Worm (Caenorhabditis elegans): Measurements from ENCODE around the gene C25F9.8.
A peak's percentile ranks its signal among the peaks of the same experiment; 100 is the strongest.

C25F9.8 gene

DNA sequence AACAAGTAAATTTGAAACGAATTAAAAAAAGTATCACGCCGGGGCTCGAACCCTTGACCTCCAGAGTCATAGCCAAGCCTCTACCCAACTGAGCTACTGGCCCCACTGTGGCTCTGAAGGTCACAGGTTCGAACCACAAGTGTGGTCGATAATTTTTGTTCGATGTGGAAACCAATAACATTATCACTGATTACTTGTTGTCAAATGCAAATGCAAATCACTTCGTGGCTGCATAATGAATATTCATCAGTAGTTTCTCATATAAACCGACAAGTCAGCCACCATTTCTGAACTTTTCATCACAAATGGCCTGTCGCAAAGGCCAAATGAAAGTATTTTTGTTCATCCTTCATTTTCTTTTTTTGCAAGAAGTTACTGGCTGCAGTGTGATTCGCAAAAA, at the start of gene C25F9.8:
C25F9.8 (plus strand) TSS at position 301 of the 400 bp plus-strand sequence.
- TF ChIP-seq klf-2 (GFP tag; conservative IDR thresholded peaks at IDR 0.05) (no peak), cog-1 (tag; optimal IDR thresholded peaks at IDR 0.05) (no peak), tab-1 (GFP tag; IDR thresholded peaks at IDR 0.05) (no peak), med-1 (GFP tag; optimal IDR thresholded peaks at IDR 0.05; ENCODE audit: insufficient read depth) (no peak), T22C8.4 (GFP tag; IDR thresholded peaks at IDR 0.05) (no peak), flt-1 (GFP tag; IDR thresholded peaks at IDR 0.05) (no peak), ztf-29 (GFP tag; IDR thresholded peaks at IDR 0.05) (no peak), ref-1 (GFP tag; conservative IDR thresholded peaks at IDR 0.05) (no peak), ztf-23 (GFP tag; IDR thresholded peaks at IDR 0.05) (no peak)

DNA sequence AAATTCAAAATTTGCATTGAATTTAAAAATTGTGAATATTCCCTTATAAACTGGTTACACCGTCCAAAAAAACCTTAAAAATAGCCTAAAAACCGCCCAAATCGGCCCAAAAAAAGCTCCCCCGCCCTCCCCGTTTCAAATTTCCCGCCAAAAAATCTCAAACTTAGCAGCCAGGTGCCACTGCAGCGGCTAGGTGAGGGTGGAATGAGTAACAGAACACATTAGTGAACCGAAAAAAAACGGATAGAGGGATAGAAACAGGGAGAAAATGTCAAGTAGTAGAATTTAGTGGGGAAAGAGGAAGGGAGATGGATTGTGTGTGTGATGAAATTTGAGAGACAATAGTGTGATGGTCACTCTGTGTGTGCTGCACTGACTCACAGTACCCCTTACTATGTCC, 42.9 kb upstream of the C25F9.8 start:
- TF ChIP-seq klf-2 (GFP tag; conservative IDR thresholded peaks at IDR 0.05) (no peak), tab-1 (GFP tag; IDR thresholded peaks at IDR 0.05) (no peak), ref-1 (GFP tag; conservative IDR thresholded peaks at IDR 0.05) (no peak), ztf-23 (GFP tag; IDR thresholded peaks at IDR 0.05) (no peak), cog-1 (tag; optimal IDR thresholded peaks at IDR 0.05) (no peak), ztf-29 (GFP tag; IDR thresholded peaks at IDR 0.05) (no peak), flt-1 (GFP tag; IDR thresholded peaks at IDR 0.05) (no peak), med-1 (GFP tag; optimal IDR thresholded peaks at IDR 0.05; ENCODE audit: insufficient read depth) (no peak), T22C8.4 (GFP tag; IDR thresholded peaks at IDR 0.05) (no peak)

DNA sequence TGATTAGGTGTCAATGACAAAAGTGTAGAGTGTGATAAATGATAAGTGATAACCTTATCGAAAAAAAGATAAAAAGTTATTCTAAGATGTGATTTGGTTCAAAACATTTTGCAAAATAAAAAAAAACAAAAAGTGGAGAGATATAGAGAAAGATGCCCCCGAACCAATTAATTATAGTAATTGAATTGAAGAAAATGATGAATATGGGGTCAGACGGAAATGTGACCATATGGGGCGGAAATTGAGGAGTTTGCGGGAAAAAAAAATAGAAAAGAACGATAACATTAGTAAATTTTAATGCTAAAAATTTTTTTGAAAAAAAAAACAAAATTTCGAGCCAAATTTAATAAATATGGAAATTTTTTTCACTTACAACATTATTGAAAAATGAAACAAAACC, 40.3 kb upstream of the C25F9.8 start:
- TF ChIP-seq ref-1 (GFP tag; conservative IDR thresholded peaks at IDR 0.05) = no peak
- TF ChIP-seq ztf-23 (GFP tag; IDR thresholded peaks at IDR 0.05) = no peak
- TF ChIP-seq T22C8.4 (GFP tag; IDR thresholded peaks at IDR 0.05) = no peak
- TF ChIP-seq cog-1 (tag; optimal IDR thresholded peaks at IDR 0.05) = no peak
- no peak for TF ChIP-seq ztf-29 (GFP tag; IDR thresholded peaks at IDR 0.05)
- no peak for TF ChIP-seq flt-1 (GFP tag; IDR thresholded peaks at IDR 0.05)
- TF ChIP-seq med-1 (GFP tag; optimal IDR thresholded peaks at IDR 0.05; ENCODE audit: insufficient read depth) = no peak
- TF ChIP-seq klf-2 (GFP tag; conservative IDR thresholded peaks at IDR 0.05) = no peak
- TF ChIP-seq tab-1 (GFP tag; IDR thresholded peaks at IDR 0.05) = no peak

DNA sequence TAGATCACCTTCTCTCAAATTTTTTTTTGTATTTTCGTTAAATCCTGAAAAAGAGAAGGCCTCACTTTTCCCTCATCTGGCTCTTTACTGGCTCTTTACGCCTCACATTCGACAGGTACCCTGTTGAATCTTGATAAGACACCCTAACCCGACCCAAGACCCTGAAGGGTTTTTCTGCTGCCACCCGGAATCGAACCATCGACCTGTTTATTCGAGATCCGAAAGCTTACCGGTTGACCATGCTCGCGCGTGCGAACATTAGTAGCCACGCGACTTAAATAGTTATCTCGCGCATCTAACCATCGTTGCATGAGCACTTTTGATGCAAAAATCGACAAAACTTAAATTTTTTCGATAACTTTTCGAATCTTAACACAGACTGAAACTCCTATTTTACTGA, 39.6 kb upstream of the C25F9.8 start:
- TF ChIP-seq ztf-29 (GFP tag; IDR thresholded peaks at IDR 0.05) (no peak), med-1 (GFP tag; optimal IDR thresholded peaks at IDR 0.05; ENCODE audit: insufficient read depth) (no peak)

DNA sequence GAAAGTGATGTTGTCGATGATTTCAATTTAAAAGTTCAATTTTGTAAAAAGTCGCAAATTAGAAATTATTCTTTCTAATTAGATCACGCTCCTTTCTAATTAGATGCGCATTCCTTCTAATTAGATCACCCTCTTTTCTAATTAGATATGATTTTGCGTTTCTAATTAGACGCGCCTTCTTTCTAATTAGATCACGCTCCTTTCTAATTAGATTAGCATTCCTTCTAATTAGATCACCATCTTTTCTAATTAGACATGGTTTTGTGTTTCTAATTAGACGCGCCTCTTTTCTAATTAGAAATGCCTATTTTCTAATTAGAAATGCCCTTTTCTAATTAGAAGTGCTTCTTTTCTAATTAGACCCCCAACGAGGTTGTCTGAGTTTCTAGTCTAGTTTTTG, 38.1 kb upstream of the C25F9.8 start:
- TF ChIP-seq ref-1 (GFP tag; conservative IDR thresholded peaks at IDR 0.05) (no peak), ztf-29 (GFP tag; IDR thresholded peaks at IDR 0.05) (no peak), tab-1 (GFP tag; IDR thresholded peaks at IDR 0.05) (no peak), cog-1 (tag; optimal IDR thresholded peaks at IDR 0.05) (no peak), ztf-23 (GFP tag; IDR thresholded peaks at IDR 0.05) (no peak), med-1 (GFP tag; optimal IDR thresholded peaks at IDR 0.05; ENCODE audit: insufficient read depth) (no peak), flt-1 (GFP tag; IDR thresholded peaks at IDR 0.05) (no peak), klf-2 (GFP tag; conservative IDR thresholded peaks at IDR 0.05) (no peak)

DNA sequence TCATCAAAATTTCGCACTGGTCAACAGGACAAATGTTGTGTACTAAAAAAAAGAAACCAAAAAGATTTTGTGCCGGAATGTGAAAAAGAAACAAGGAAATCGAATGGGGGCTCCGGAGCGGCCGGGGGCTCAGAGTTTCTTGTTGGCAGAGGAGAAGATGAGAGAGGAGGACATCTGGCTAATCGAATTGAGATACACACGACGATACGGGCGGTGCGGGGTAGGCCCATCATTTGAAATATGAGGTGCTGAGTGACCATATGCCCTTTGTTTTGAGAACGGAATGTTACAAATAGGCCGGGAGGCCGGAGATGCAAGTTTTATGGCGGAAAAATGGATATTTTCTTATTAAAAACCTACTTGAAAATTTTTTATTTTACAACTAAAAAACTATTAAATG, 36.8 kb upstream of the C25F9.8 start:
- no peak for TF ChIP-seq ref-1 (GFP tag; conservative IDR thresholded peaks at IDR 0.05)
- no peak for TF ChIP-seq ztf-29 (GFP tag; IDR thresholded peaks at IDR 0.05)
- no peak for TF ChIP-seq med-1 (GFP tag; optimal IDR thresholded peaks at IDR 0.05; ENCODE audit: insufficient read depth)
- no peak; the same call in 1 of the 2 replicates for TF ChIP-seq flt-1 (GFP tag; IDR thresholded peaks at IDR 0.05)

DNA sequence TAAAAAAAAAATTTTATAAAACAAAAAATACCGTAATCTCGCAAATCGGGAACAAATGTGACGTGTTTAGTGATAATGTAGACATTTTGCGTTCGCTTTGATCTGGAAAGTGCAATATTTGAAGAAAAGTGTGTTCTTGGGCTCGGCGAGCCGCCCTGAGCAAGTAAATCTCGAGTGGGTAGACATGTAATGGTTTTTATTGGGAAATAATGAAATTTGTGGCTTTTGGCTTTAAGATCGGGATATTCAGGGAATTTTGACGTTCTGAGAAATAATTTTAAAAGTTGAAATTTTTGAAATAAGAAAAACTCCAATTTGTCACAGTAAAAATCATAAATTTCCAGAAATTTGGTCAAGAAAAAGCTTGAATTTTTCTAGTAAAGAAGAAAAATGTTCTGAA, 32.3 kb upstream of the C25F9.8 start, which contains the start of gene C14B4.2:
C14B4.2 (minus strand) TSS at position 101 of the 400 bp plus-strand sequence.
- TF ChIP-seq T22C8.4 (GFP tag; IDR thresholded peaks at IDR 0.05) (no peak), med-1 (GFP tag; optimal IDR thresholded peaks at IDR 0.05; ENCODE audit: insufficient read depth) (no peak), flt-1 (GFP tag; IDR thresholded peaks at IDR 0.05) (no peak), cog-1 (tag; optimal IDR thresholded peaks at IDR 0.05) (no peak)

DNA sequence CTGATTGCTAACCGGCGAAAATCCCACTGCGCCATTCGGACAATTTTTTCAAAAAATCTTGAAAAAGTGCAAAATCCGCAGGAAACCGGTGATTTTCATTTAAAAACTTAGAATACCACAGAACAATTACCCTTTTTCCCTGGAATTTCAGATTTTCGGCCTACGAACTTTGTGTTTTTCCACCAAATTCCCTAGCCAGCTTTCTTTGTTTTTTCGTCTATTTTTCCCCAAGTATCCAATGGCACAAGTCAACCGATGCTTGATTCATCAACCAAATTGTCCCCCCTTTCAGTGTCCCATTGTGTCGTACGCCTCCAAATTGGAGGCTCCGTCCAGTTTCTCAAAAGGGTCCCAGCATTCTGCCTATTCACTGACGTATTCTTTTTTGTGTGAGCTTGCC, 24.7 kb upstream of the C25F9.8 start, which contains the start of gene Y43F8A.1:
Y43F8A.1 (plus strand) TSS at position 301 of the 400 bp plus-strand sequence.
- no peak for TF ChIP-seq flt-1 (GFP tag; IDR thresholded peaks at IDR 0.05)
- TF ChIP-seq cog-1 (tag; optimal IDR thresholded peaks at IDR 0.05) = no peak
- no peak for TF ChIP-seq tab-1 (GFP tag; IDR thresholded peaks at IDR 0.05)
- TF ChIP-seq T22C8.4 (GFP tag; IDR thresholded peaks at IDR 0.05) = no peak

DNA sequence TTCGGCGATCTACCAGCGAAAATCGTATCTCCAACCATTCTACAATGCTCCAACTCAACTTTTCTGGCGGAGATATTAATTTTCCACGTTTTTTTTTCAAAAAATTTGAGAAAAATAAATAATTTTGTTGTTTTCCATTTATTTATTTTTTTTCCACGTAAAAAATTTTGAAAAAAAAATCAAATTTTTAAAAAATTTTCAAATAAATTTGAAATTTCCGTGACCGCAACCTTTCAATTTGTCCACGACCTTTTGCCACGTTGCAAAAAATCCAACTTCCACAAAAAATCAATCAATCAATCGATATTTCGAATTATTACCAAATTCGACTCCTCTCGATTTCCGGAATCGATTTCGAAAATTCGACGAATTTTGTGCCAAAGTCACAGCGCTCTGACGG, 23.6 kb upstream of the C25F9.8 start, which contains the start of gene Y43F8A.2:
Y43F8A.2 (plus strand) TSS at position 301 of the 400 bp plus-strand sequence.
- TF ChIP-seq T22C8.4 (GFP tag; IDR thresholded peaks at IDR 0.05) = peak; percentile 10; the same call in 1 of the 2 replicates
- no peak for TF ChIP-seq med-1 (GFP tag; optimal IDR thresholded peaks at IDR 0.05; ENCODE audit: insufficient read depth)

DNA sequence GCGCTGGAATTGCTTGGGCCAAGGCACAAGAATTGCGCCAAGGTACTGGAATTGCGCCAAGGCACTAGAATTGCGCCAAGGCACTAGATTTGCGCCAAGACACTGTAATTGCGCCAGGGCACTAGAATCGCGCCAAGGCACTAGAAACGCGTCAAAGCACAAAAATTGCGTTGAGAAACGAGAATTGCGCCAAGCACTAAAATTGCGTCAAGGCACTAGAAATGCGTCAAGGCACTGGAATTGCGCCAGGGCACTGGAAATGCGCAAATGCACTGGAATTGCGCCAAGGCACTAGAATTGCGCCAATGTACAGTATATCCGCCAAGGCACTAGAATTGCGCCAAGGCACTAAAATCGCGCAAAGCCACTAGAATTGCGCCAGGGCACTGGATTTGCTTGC, 23.1 kb upstream of the C25F9.8 start:
- TF ChIP-seq klf-2 (GFP tag; conservative IDR thresholded peaks at IDR 0.05) (no peak), T22C8.4 (GFP tag; IDR thresholded peaks at IDR 0.05) (0 out of 2 replicates have a peak, but pooled peaks have one; percentile 3), tab-1 (GFP tag; IDR thresholded peaks at IDR 0.05) (no peak), flt-1 (GFP tag; IDR thresholded peaks at IDR 0.05) (no peak), cog-1 (tag; optimal IDR thresholded peaks at IDR 0.05) (no peak), ref-1 (GFP tag; conservative IDR thresholded peaks at IDR 0.05) (no peak), med-1 (GFP tag; optimal IDR thresholded peaks at IDR 0.05; ENCODE audit: insufficient read depth) (no peak)

DNA sequence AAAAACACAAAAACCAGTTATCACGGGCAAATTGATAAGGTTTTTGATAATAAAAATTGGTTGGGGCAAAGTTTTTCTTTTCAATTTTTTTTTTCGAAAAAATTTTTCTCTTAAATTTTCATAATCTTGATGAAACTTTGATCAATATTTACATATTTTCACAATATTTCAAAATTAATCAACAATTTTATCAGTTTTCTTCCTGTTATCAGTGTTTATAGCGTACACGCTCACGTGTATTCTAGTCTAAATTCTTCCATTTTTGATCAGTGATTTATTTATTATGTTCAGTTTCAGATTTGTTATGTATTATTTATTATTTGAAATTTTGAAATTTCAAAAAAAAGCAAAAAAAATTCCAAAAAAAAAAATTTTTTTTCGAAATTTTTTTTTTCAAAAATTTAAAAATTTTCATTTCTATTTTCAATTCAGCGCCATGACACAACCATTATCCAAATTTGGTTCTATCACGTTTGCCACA, 17.8 kb upstream of the C25F9.8 start, which contains the start of gene nceh-1:
nceh-1 (plus strand) TSS at position 431 of the 481 bp plus-strand sequence.
- TF ChIP-seq ref-1 (GFP tag; conservative IDR thresholded peaks at IDR 0.05) (no peak), T22C8.4 (GFP tag; IDR thresholded peaks at IDR 0.05) (no peak), med-1 (GFP tag; optimal IDR thresholded peaks at IDR 0.05; ENCODE audit: insufficient read depth) (no peak), tab-1 (GFP tag; IDR thresholded peaks at IDR 0.05) (no peak), ztf-23 (GFP tag; IDR thresholded peaks at IDR 0.05) (no peak), cog-1 (tag; optimal IDR thresholded peaks at IDR 0.05) (no peak)

Data from whole organism, midembryonic.